In the genomic region with DNA sequence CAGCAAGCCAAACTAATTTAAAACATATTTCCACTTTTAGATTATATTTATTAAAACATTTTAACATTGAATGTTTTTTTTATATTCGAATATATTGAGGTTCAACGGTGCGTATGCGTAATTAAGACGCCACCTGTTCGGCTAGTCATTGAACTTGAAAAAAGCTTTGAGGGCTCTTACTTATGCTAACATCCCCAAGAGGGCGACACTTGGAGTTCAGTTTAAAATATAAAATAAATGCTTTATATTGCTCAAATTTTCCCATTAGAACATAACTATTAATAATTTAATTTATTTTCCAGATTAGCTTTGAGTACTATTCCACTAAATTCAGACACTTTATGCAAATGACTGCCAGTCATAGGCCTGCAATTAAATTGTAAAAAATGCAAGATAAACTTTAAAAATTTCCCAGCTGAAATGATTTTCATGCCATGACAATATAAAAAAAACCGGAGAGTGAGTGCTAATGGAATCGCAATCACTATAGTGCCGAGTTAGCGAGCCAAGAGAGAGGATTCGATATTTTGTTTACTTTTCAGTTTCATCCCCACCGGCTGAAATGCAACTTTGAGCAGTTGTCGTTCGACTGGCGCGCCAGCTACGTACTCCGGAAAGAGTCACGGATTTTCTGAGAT, we compare ENCODE assay signal across 1 fruit fly cellular context.
TF ChIP-seq lines count a peak whose summit lies in the region.

A gene (plus strand): TSS at position 588 of the 638 bp plus-strand sequence.

TF ChIP-seq in whole organism, embryonic, 481 proteins besides CTCF, POLR2A, EP300 and RAD21 (continued from another document):
- TF ChIP-seq CG8290 (GFP tag; optimal IDR thresholded peaks at IDR 0.05; lab: Kevin White, UChicago) (no peak), CG8290 (tag; optimal IDR thresholded peaks at IDR 0.05; lab: Kevin White, UChicago) (peak in 1 of 2 experiments; percentile 40), dysf (GFP tag; IDR thresholded peaks at IDR 0.05; lab: Robert Waterston, UW) (peak; percentile 68; the same call in 2 of the 3 replicates), Hr3 (GFP tag; optimal IDR thresholded peaks at IDR 0.05; lab: Kevin White, UChicago) (peak; percentile 4), Mad (GFP tag; optimal IDR thresholded peaks at IDR 0.05; lab: Kevin White, UChicago) (no peak), Myb (GFP tag; optimal IDR thresholded peaks at IDR 0.05; lab: Kevin White, UChicago) (peak; percentile 54), gce (GFP tag; IDR thresholded peaks at IDR 0.05; lab: Robert Waterston, UW) (no peak), chif (GFP tag; optimal IDR thresholded peaks at IDR 0.05; lab: Kevin White, UChicago) (no peak), Hsf (GFP tag; optimal IDR thresholded peaks at IDR 0.05; lab: Kevin White, UChicago) (peak; percentile 30), NfI (GFP tag; optimal IDR thresholded peaks at IDR 0.05; lab: Kevin White, UChicago) (peak; percentile 46), H15 (GFP tag; IDR thresholded peaks at IDR 0.05; lab: Robert Waterston, UW) (0 out of 3 replicates have a peak, but pooled peaks have one; percentile 35), Six4 (GFP tag; optimal IDR thresholded peaks at IDR 0.05; lab: Kevin White, UChicago) (peak; percentile 1), Hmr (GFP tag; optimal IDR thresholded peaks at IDR 0.05; lab: Kevin White, UChicago) (peak; percentile 27), inv (GFP tag; IDR thresholded peaks at IDR 0.05; lab: Robert Waterston, UW; ENCODE audit: partially characterized antibody) (no peak), CG10543 (GFP tag; optimal IDR thresholded peaks at IDR 0.05; lab: Kevin White, UChicago) (peak; percentile 18), vvl (GFP tag; IDR thresholded peaks at IDR 0.05; lab: Robert Waterston, UW) (peak; percentile 35; the same call in 1 of the 2 replicates), Chrac-16 (GFP tag; optimal IDR thresholded peaks at IDR 0.05; lab: Kevin White, UChicago) (peak; percentile 1), sisA (GFP tag; IDR thresholded peaks at IDR 0.05; lab: Robert Waterston, UW) (peak; percentile 11; the same call in 1 of the 2 replicates), CG11247 (GFP tag; IDR thresholded peaks at IDR 0.05; lab: Robert Waterston, UW) (peak; percentile 80), CG7839 (tag; optimal IDR thresholded peaks at IDR 0.05; lab: Kevin White, UChicago) (peak; percentile 52), en (GFP tag; optimal IDR thresholded peaks at IDR 0.05; lab: Kevin White, UChicago) (no peak), ci (GFP tag; IDR thresholded peaks at IDR 0.05; lab: Robert Waterston, UW) (peak; percentile 70; the same call in 2 of the 3 replicates), ap (GFP tag; IDR thresholded peaks at IDR 0.05; lab: Robert Waterston, UW) (no peak), row (GFP tag; IDR thresholded peaks at IDR 0.05; lab: Robert Waterston, UW) (0 out of 3 replicates have a peak, but pooled peaks have one; percentile 9), ems (GFP tag; optimal IDR thresholded peaks at IDR 0.05; lab: Kevin White, UChicago) (no peak), Meics (GFP tag; optimal IDR thresholded peaks at IDR 0.05; lab: Kevin White, UChicago) (peak; percentile 56), CG11456 (GFP tag; IDR thresholded peaks at IDR 0.05; lab: Robert Waterston, UW) (peak; percentile 84), CG9609 (GFP tag; optimal IDR thresholded peaks at IDR 0.05; lab: Kevin White, UChicago) (no peak), sug (tag; optimal IDR thresholded peaks at IDR 0.05; lab: Kevin White, UChicago) (no peak), sens (GFP tag; lab: Kevin White, UChicago) (peak; percentile 77), ranshi (GFP tag; IDR thresholded peaks at IDR 0.05; lab: Robert Waterston, UW) (peak; percentile 15; the same call in 1 of the 2 replicates), ind (GFP tag; optimal IDR thresholded peaks at IDR 0.05; lab: Kevin White, UChicago) (peak; percentile 17), CG6791 (GFP tag; IDR thresholded peaks at IDR 0.05; lab: Robert Waterston, UW; ENCODE audit: partially characterized antibody) (no peak), CG6765 (GFP tag; optimal IDR thresholded peaks at IDR 0.05; lab: Kevin White, UChicago) (peak; percentile 21), BEAF-32 (GFP tag; optimal IDR thresholded peaks at IDR 0.05; lab: Kevin White, UChicago) (no peak), Camta (GFP tag; optimal IDR thresholded peaks at IDR 0.05; lab: Kevin White, UChicago) (no peak), mirr (GFP tag; optimal IDR thresholded peaks at IDR 0.05; lab: Kevin White, UChicago) (peak; percentile 11), CG14441 (GFP tag; IDR thresholded peaks at IDR 0.05; lab: Robert Waterston, UW) (0 out of 2 replicates have a peak, but pooled peaks have one; percentile 52), croc (GFP tag; conservative IDR thresholded peaks at IDR 0.05; lab: Robert Waterston, UW) (no peak), Med (GFP tag; lab: Kevin White, UChicago) (peak; percentile 81), dpn (GFP tag; optimal IDR thresholded peaks at IDR 0.05; lab: Kevin White, UChicago) (peak in 1 of 2 experiments; percentile 36), CG15514 (GFP tag; optimal IDR thresholded peaks at IDR 0.05; lab: Kevin White, UChicago) (no peak), CG3281 (GFP tag; optimal IDR thresholded peaks at IDR 0.05; lab: Kevin White, UChicago) (peak; percentile 36), Ptx1 (GFP tag; IDR thresholded peaks at IDR 0.05; lab: Robert Waterston, UW) (peak; percentile 44; the same call in 1 of the 2 replicates), CG32532 (GFP tag; IDR thresholded peaks at IDR 0.05; lab: Robert Waterston, UW) (peak; percentile 81), ATbp (GFP tag; optimal IDR thresholded peaks at IDR 0.05; lab: Kevin White, UChicago) (peak; percentile 15), onecut (GFP tag; IDR thresholded peaks at IDR 0.05; lab: Robert Waterston, UW) (peak; percentile 52), sc (optimal IDR thresholded peaks at IDR 0.05; lab: Kevin White, UChicago) (no peak), sc (GFP tag; optimal IDR thresholded peaks at IDR 0.05; lab: Kevin White, UChicago) (no peak), CG11504 (tag; optimal IDR thresholded peaks at IDR 0.05; lab: Kevin White, UChicago) (peak; percentile 45), lilli (GFP tag; optimal IDR thresholded peaks at IDR 0.05; lab: Kevin White, UChicago) (peak; percentile 29), CG4282 (GFP tag; optimal IDR thresholded peaks at IDR 0.05; lab: Kevin White, UChicago) (no peak)
